Fruit fly (Drosophila melanogaster): Measurements from ENCODE around the gene PGRP-LD.
A peak's percentile ranks its signal among the peaks of the same experiment; 100 is the strongest.

PGRP-LD gene

dm6 chr3L:5770817-5771425, 8.9 kb upstream of the PGRP-LD start (continued):
- TF ChIP-seq CG30403 (GFP tag; optimal IDR thresholded peaks at IDR 0.05) (peak; percentile 91), Abd-B (GFP tag; optimal IDR thresholded peaks at IDR 0.05) (peak; percentile 35), wdn (GFP tag; IDR thresholded peaks at IDR 0.05) (peak; percentile 60), sima (GFP tag; optimal IDR thresholded peaks at IDR 0.05) (no peak), Fer1 (GFP tag; optimal IDR thresholded peaks at IDR 0.05) (peak; percentile 91), D19B (GFP tag; optimal IDR thresholded peaks at IDR 0.05) (peak; percentile 71), zen (tag; optimal IDR thresholded peaks at IDR 0.05) (peak; percentile 68), Dip2 (GFP tag; IDR thresholded peaks at IDR 0.05) (no peak), CG12299 (tag; optimal IDR thresholded peaks at IDR 0.05) (peak; percentile 80), CG4282 (GFP tag; optimal IDR thresholded peaks at IDR 0.05) (peak; percentile 49), tna (GFP tag; IDR thresholded peaks at IDR 0.05; ENCODE audit: partially characterized antibody) (no peak), Dek (tag; optimal IDR thresholded peaks at IDR 0.05) (peak; percentile 78), Camta (GFP tag; optimal IDR thresholded peaks at IDR 0.05) (peak; percentile 83), Antp (GFP tag; optimal IDR thresholded peaks at IDR 0.05) (peak; percentile 89), Max (GFP tag; optimal IDR thresholded peaks at IDR 0.05) (peak; percentile 80), CG5953 (GFP tag; IDR thresholded peaks at IDR 0.05) (peak; percentile 31; the same call in 1 of the 2 replicates), D (optimal IDR thresholded peaks at IDR 0.05) (no peak), D (GFP tag; optimal IDR thresholded peaks at IDR 0.05) (peak; percentile 74), CG18764 (GFP tag; optimal IDR thresholded peaks at IDR 0.05) (peak; percentile 60), CG32767 (GFP tag; IDR thresholded peaks at IDR 0.05) (peak; percentile 64), Nf-YC (tag; optimal IDR thresholded peaks at IDR 0.05) (peak; percentile 93), wor (GFP tag; IDR thresholded peaks at IDR 0.05) (peak; percentile 50), Dad (GFP tag; optimal IDR thresholded peaks at IDR 0.05) (peak; percentile 76), C15 (GFP tag; IDR thresholded peaks at IDR 0.05) (no peak), Ptx1 (GFP tag; IDR thresholded peaks at IDR 0.05) (peak; percentile 69), knrl (GFP tag; IDR thresholded peaks at IDR 0.05; ENCODE audit: partially characterized antibody) (peak; percentile 40; the same call in 1 of the 3 replicates), CG8089 (GFP tag; optimal IDR thresholded peaks at IDR 0.05) (peak; percentile 82), ab (GFP tag; optimal IDR thresholded peaks at IDR 0.05) (peak; percentile 19), CG33557 (GFP tag; optimal IDR thresholded peaks at IDR 0.05) (peak; percentile 86), CG16779 (GFP tag; IDR thresholded peaks at IDR 0.05) (0 out of 2 replicates have a peak, but pooled peaks have one; percentile 7), CG13123 (GFP tag; optimal IDR thresholded peaks at IDR 0.05) (peak; percentile 67), CG10321 (GFP tag; IDR thresholded peaks at IDR 0.05) (peak; percentile 100), kay (GFP tag; optimal IDR thresholded peaks at IDR 0.05) (peak; percentile 68), jing (GFP tag; optimal IDR thresholded peaks at IDR 0.05) (peak; percentile 38), Chrac-16 (GFP tag; optimal IDR thresholded peaks at IDR 0.05) (peak; percentile 82), CG14050 (GFP tag; IDR thresholded peaks at IDR 0.05) (peak; percentile 50), CG18599 (GFP tag; optimal IDR thresholded peaks at IDR 0.05) (no peak), D19A (tag; optimal IDR thresholded peaks at IDR 0.05) (no peak), CG10366 (GFP tag; IDR thresholded peaks at IDR 0.05) (peak; percentile 57; the same call in 1 of the 2 replicates), MESR4 (GFP tag; optimal IDR thresholded peaks at IDR 0.05) (peak; percentile 16), CG1647 (GFP tag; optimal IDR thresholded peaks at IDR 0.05) (peak; percentile 68), CG11398 (GFP tag; optimal IDR thresholded peaks at IDR 0.05) (peak; percentile 62), chm (GFP tag; IDR thresholded peaks at IDR 0.05) (no peak), Hr3 (GFP tag; optimal IDR thresholded peaks at IDR 0.05) (peak; percentile 85), NfI (GFP tag; optimal IDR thresholded peaks at IDR 0.05) (peak; percentile 90), gro (GFP tag; optimal IDR thresholded peaks at IDR 0.05) (peak; percentile 90), CG12071 (GFP tag; optimal IDR thresholded peaks at IDR 0.05) (no peak), CG7357 (GFP tag; IDR thresholded peaks at IDR 0.05) (peak; percentile 33; the same call in 1 of the 3 replicates), E2f1 (GFP tag; IDR thresholded peaks at IDR 0.05) (peak; percentile 80), tap (tag; optimal IDR thresholded peaks at IDR 0.05) (no peak), CG1233 (GFP tag; optimal IDR thresholded peaks at IDR 0.05) (peak; percentile 87)
